Worm (Caenorhabditis elegans): ENCODE measurements around the gene F25E5.16.

The F25E5.16 gene

ce11 chrV:7454236-7454635 lies 16.2 kb downstream of the F25E5.16 start, which contains the start of gene try-8:
Gene try-8, minus strand, starts transcription at chrV:7454336.
- TF ChIP-seq rpc-1 (optimal IDR thresholded peaks at IDR 0.05) = no peak
- TF ChIP-seq rpc-1 (tag; optimal IDR thresholded peaks at IDR 0.05) = no peak
- TF ChIP-seq madf-3 (GFP tag; IDR thresholded peaks at IDR 0.05) = no peak
- no peak for TF ChIP-seq B0019.2 (GFP tag; conservative IDR thresholded peaks at IDR 0.05)
- no peak for TF ChIP-seq F55B11.4 (tag; optimal IDR thresholded peaks at IDR 0.05; ENCODE audit: borderline replicate concordance, insufficient read depth)

DNA sequence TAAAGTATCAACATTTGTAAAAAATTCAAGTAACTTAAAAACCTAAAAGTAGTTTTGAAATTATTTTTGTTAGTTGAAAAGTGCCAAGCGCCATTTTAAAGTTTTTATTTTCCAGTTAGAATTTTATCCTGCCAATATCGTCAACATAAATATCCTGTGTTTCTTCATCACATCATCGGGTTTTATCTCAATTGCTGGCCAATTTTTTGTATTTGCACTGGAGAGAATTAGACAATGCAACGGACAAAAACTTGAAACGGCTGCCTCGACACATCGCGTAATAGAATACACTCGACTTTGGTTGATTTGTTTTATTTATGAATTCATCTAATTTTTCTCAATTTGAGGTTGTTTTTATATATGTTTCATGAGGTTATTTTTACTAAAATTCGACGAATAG lies 16.9 kb downstream of the F25E5.16 start, which contains the start of gene F25E5.2:
Gene F25E5.2, plus strand, starts transcription at position 301 of the 400 bp plus-strand sequence.
- TF ChIP-seq lsy-27 (tag; optimal IDR thresholded peaks at IDR 0.05; ENCODE audit: borderline replicate concordance, insufficient read depth) (no peak), ztf-26 (tag; optimal IDR thresholded peaks at IDR 0.05) (no peak), zfh-2 (GFP tag; conservative IDR thresholded peaks at IDR 0.05) (no peak), attf-6 (GFP tag; IDR thresholded peaks at IDR 0.05) (no peak), ceh-79 (tag; optimal IDR thresholded peaks at IDR 0.05) (no peak), pbrm-1 (GFP tag; IDR thresholded peaks at IDR 0.05) (no peak), madf-3 (GFP tag; IDR thresholded peaks at IDR 0.05) (no peak), hlh-12 (tag; optimal IDR thresholded peaks at IDR 0.05) (no peak), egl-18 (GFP tag; IDR thresholded peaks at IDR 0.05) (no peak), D2030.7 (GFP tag; IDR thresholded peaks at IDR 0.05) (no peak), dpl-1 (GFP tag; optimal IDR thresholded peaks at IDR 0.05) (no peak), zim-3 (tag; optimal IDR thresholded peaks at IDR 0.05) (no peak), lin-54 (GFP tag; optimal IDR thresholded peaks at IDR 0.05) (no peak), nfya-2 (GFP tag; IDR thresholded peaks at IDR 0.05) (no peak), F39B2.1 (GFP tag; IDR thresholded peaks at IDR 0.05) (no peak), aptf-2 (GFP tag; conservative IDR thresholded peaks at IDR 0.05) (no peak)

ce11 chrV:7460898-7461297 lies 22.8 kb downstream of the F25E5.16 start, which contains the start of gene srh-92:
Gene srh-92, minus strand, starts transcription at chrV:7460998.
- no peak for TF ChIP-seq Y95B8A.8 (GFP tag; IDR thresholded peaks at IDR 0.05)
- no peak for TF ChIP-seq lsy-27 (tag; optimal IDR thresholded peaks at IDR 0.05; ENCODE audit: borderline replicate concordance, insufficient read depth)
- TF ChIP-seq hsf-1 (GFP tag; IDR thresholded peaks at IDR 0.05) = no peak

DNA sequence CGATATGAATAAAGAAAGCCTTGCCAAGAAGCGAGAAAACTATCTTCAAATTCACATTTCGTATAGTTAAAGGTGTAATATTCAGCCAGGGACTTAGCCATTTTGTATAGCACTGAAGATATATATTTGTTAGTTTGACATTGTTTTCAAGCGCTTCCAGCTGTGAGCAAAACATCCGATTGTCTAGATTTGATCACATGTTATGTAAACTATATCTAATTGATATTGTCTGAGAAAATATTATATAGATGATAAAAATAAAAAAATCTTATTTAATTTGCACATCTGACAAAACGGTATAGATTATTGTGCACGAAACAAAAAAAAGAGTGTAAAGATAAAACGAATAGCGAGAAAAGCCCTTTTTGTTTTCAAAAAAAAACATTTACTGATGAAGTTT lies 26.6 kb downstream of the F25E5.16 start, which contains the start of gene srh-89:
Gene srh-89, minus strand, starts transcription at position 101 of the 400 bp plus-strand sequence.
- TF ChIP-seq mel-28 (tag; optimal IDR thresholded peaks at IDR 0.05; ENCODE audit: borderline replicate concordance) = no peak
- no peak for TF ChIP-seq snpc-3.4 (tag; optimal IDR thresholded peaks at IDR 0.05)
- TF ChIP-seq Y53F4B.3 (GFP tag; IDR thresholded peaks at IDR 0.05) = no peak
- TF ChIP-seq lin-40 (tag; optimal IDR thresholded peaks at IDR 0.05) = no peak
- TF ChIP-seq tbp1 (GFP tag; optimal IDR thresholded peaks at IDR 0.05) = no peak
- no peak for TF ChIP-seq mes-4 (tag; optimal IDR thresholded peaks at IDR 0.05)
- no peak for TF ChIP-seq akir-1 (GFP tag; optimal IDR thresholded peaks at IDR 0.05)
- TF ChIP-seq F37B4.10 (GFP tag; IDR thresholded peaks at IDR 0.05) = no peak
- no peak for TF ChIP-seq fkh-3 (tag; optimal IDR thresholded peaks at IDR 0.05)
- no peak for TF ChIP-seq hmg-1.2 (GFP tag; IDR thresholded peaks at IDR 0.05)
- TF ChIP-seq tlf-1 (GFP tag; optimal IDR thresholded peaks at IDR 0.05) = no peak
- no peak for TF ChIP-seq efl-1 (GFP tag; optimal IDR thresholded peaks at IDR 0.05)
- TF ChIP-seq F33H1.4 (GFP tag; IDR thresholded peaks at IDR 0.05) = no peak
- no peak for TF ChIP-seq cebp-2 (GFP tag; IDR thresholded peaks at IDR 0.05)
- no peak for TF ChIP-seq pha-4 (tag; optimal IDR thresholded peaks at IDR 0.05)
- TF ChIP-seq ceh-91 (GFP tag; IDR thresholded peaks at IDR 0.05) = no peak
- no peak for TF ChIP-seq C17E4.6 (GFP tag; IDR thresholded peaks at IDR 0.05)
- TF ChIP-seq ZK185.1 (tag; optimal IDR thresholded peaks at IDR 0.05; ENCODE audit: poor library complexity, severe bottlenecking) = no peak
